Worm (Caenorhabditis elegans): ENCODE results near the gene Y32B12C.1.

Gene Y32B12C.1

DNA sequence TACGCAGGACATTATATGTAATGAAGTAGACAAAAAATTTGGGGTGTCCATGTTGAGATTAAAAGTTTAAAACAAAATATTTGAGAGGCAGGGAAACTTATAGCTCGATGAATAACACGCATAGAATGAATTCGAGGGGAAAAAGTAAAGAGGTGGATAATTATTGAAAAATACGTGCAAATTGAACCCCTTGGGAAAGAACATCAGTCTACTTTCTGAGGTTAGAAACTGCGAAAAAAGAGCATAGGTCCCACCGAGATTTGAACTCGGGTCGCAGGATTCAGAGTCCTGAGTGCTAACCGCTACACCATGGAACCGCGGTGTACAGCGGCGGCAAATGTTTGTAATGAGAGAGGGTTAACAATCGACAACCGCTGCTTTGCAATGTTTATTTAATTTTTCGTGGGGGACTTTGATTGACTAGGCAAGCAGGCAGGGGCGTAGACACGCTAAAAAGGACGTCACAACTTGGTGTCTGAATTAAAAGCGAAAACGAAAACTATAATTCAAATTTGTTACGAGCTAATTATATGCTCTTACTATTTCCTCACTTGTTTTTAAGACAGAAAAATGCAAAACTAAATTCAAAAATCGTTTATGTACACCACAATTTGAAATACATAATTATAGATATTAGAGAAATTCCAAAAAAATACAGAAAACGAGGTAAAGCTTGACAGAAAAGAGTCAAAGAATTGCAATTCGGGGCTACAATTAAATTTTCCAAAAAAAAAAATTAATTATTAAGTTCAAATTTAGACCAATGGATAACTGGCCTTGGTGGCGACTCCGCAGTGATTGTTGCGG is 14.2 kb upstream of the Y32B12C.1 start, which contains the start of gene srh-269 (continued):
- TF ChIP-seq dpl-1 (GFP tag; optimal IDR thresholded peaks at IDR 0.05), result peak; percentile 34
- peak; percentile 93 for TF ChIP-seq aha-1 (tag)
- TF ChIP-seq skn-1 (tag; optimal IDR thresholded peaks at IDR 0.05), result no peak
- no peak for TF ChIP-seq tag-97 (GFP tag; IDR thresholded peaks at IDR 0.05)
- peak; percentile 62 to 75; a peak in 1 of 4 replicates for TF ChIP-seq madf-5 (GFP tag; IDR thresholded peaks at IDR 0.05)
- TF ChIP-seq dmd-9 (GFP tag; IDR thresholded peaks at IDR 0.05), result peak; percentile 61; the same call in 1 of the 2 replicates
- TF ChIP-seq nhr-6 (tag; optimal IDR thresholded peaks at IDR 0.05), result no peak
- TF ChIP-seq ama-1 (optimal IDR thresholded peaks at IDR 0.05), result no peak
- peak; percentile 93 for TF ChIP-seq Y75B8A.6 (GFP tag; IDR thresholded peaks at IDR 0.05)
- peak; percentile 51 for TF ChIP-seq rbr-2 (tag; optimal IDR thresholded peaks at IDR 0.05)
- no peak for TF ChIP-seq nhr-10 (tag; optimal IDR thresholded peaks at IDR 0.05)
- peak; percentile 80 for TF ChIP-seq ctbp-1 (GFP tag; IDR thresholded peaks at IDR 0.05)
- TF ChIP-seq D1046.2 (GFP tag; IDR thresholded peaks at IDR 0.05), result peak; percentile 87
- no peak for TF ChIP-seq mdl-1 (tag; optimal IDR thresholded peaks at IDR 0.05)
- peak; percentile 80 for TF ChIP-seq php-3 (GFP tag; IDR thresholded peaks at IDR 0.05)
- TF ChIP-seq daf-19 (GFP tag; conservative IDR thresholded peaks at IDR 0.05), result peak; percentile 86; the same call in 1 of the 2 replicates
- peak; percentile 50 for TF ChIP-seq T20F7.1 (GFP tag; optimal IDR thresholded peaks at IDR 0.05)
- no peak for TF ChIP-seq fos-1 (tag; optimal IDR thresholded peaks at IDR 0.05)
- TF ChIP-seq daf-12 (tag; optimal IDR thresholded peaks at IDR 0.05), result no peak
- TF ChIP-seq daf-8 (GFP tag; IDR thresholded peaks at IDR 0.05), result 0 out of 2 replicates have a peak, but pooled peaks have one; percentile 37
- TF ChIP-seq R02D3.7 (tag; optimal IDR thresholded peaks at IDR 0.05), result no peak
- peak; percentile 81 for TF ChIP-seq mes-2 (tag; optimal IDR thresholded peaks at IDR 0.05; ENCODE audit: poor library complexity, severe bottlenecking)
- TF ChIP-seq zip-11 (GFP tag; IDR thresholded peaks at IDR 0.05), result no peak; the same call in 1 of the 2 replicates
- no peak for TF ChIP-seq ceh-32 (tag; optimal IDR thresholded peaks at IDR 0.05; ENCODE audit: poor library complexity)
- peak; percentile 75 for TF ChIP-seq spr-1 (tag; optimal IDR thresholded peaks at IDR 0.05)
- no peak for TF ChIP-seq ceh-82 (tag; optimal IDR thresholded peaks at IDR 0.05)
- TF ChIP-seq aly-2 (tag; optimal IDR thresholded peaks at IDR 0.05), result no peak
- TF ChIP-seq zip-2 (tag; optimal IDR thresholded peaks at IDR 0.05), result no peak
- peak in 1 of 2 experiments; percentile 71 for TF ChIP-seq hif-1 (tag; optimal IDR thresholded peaks at IDR 0.05)
- TF ChIP-seq mdt-29 (GFP tag; IDR thresholded peaks at IDR 0.05), result peak; percentile 90
- TF ChIP-seq tra-1 (GFP tag; IDR thresholded peaks at IDR 0.05), result peak; percentile 89
- TF ChIP-seq F44E2.7 (GFP tag; IDR thresholded peaks at IDR 0.05), result peak; percentile 74; the same call in 1 of the 2 replicates
- TF ChIP-seq zag-1 (tag; optimal IDR thresholded peaks at IDR 0.05), result no peak
- TF ChIP-seq hmg-1.1 (GFP tag; IDR thresholded peaks at IDR 0.05), result peak; percentile 81
- TF ChIP-seq unc-62 (GFP tag; optimal IDR thresholded peaks at IDR 0.05 in 1 of 2), result no peak
- TF ChIP-seq unc-62 (tag; optimal IDR thresholded peaks at IDR 0.05), result no peak
- TF ChIP-seq duxl-1 (tag; optimal IDR thresholded peaks at IDR 0.05; ENCODE audit: poor library complexity), result peak; percentile 84
- TF ChIP-seq egl-27 (tag; optimal IDR thresholded peaks at IDR 0.05), result no peak
- peak; percentile 88 for TF ChIP-seq snpc-1.2 (GFP tag; IDR thresholded peaks at IDR 0.05)
- TF ChIP-seq lsy-2 (tag; optimal IDR thresholded peaks at IDR 0.05), result no peak
- TF ChIP-seq lim-7 (GFP tag; IDR thresholded peaks at IDR 0.05), result peak; percentile 93
- TF ChIP-seq dmd-6 (GFP tag; IDR thresholded peaks at IDR 0.05), result peak; percentile 69
- TF ChIP-seq lin-29 (GFP tag; IDR thresholded peaks at IDR 0.05), result peak; percentile 57
- peak; percentile 95 for TF ChIP-seq zfp-3 (GFP tag; conservative IDR thresholded peaks at IDR 0.05)
- peak; percentile 41 for TF ChIP-seq F49E8.2 (tag; optimal IDR thresholded peaks at IDR 0.05; ENCODE audit: borderline replicate concordance)
- TF ChIP-seq ZK337.2 (GFP tag; IDR thresholded peaks at IDR 0.05), result peak; percentile 72; the same call in 1 of the 2 replicates
- TF ChIP-seq ztf-11 (tag; optimal IDR thresholded peaks at IDR 0.05), result no peak
- peak; percentile 93 for TF ChIP-seq T26A8.4 (GFP tag; IDR thresholded peaks at IDR 0.05)
- peak; percentile 86 for TF ChIP-seq F26F4.8 (GFP tag; conservative IDR thresholded peaks at IDR 0.05)
- TF ChIP-seq unc-130 (GFP tag; optimal IDR thresholded peaks at IDR 0.05), result peak; percentile 61

Measured in whole organism, L4 larva.